Fruit fly (Drosophila melanogaster) Kc167 (cell line): ENCODE data around the gene CG32199.

Experiments
- Myc ChIP-seq: fragments of >200 bp; optimal IDR thresholded peaks from 2 replicates; lab custom pipeline; 2017; ENCODE audit warnings: missing external identifiers
- Sin3A ChIP-seq: fragments of >200 bp; optimal IDR thresholded peaks from 2 replicates; lab custom pipeline; 2018; ENCODE audit warnings: missing external identifiers
- h ChIP-seq: fragments of >200 bp; optimal IDR thresholded peaks from 3 replicates; lab custom pipeline; 2018; ENCODE audit warnings: missing external identifiers
- insv ChIP-seq: fragments of >200 bp; optimal IDR thresholded peaks from 3 replicates; lab custom pipeline; 2018; ENCODE audit warnings: missing external identifiers
- psq ChIP-seq: fragments of >200 bp; optimal IDR thresholded peaks from 2 replicates; lab custom pipeline; 2017; ENCODE audit warnings: missing external identifiers
- ttk ChIP-seq: sonication (Bioruptor generic); optimal IDR thresholded peaks from 2 replicates; lab custom pipeline; 2017; ENCODE audit warnings: missing external identifiers

CG32199 gene

DNA sequence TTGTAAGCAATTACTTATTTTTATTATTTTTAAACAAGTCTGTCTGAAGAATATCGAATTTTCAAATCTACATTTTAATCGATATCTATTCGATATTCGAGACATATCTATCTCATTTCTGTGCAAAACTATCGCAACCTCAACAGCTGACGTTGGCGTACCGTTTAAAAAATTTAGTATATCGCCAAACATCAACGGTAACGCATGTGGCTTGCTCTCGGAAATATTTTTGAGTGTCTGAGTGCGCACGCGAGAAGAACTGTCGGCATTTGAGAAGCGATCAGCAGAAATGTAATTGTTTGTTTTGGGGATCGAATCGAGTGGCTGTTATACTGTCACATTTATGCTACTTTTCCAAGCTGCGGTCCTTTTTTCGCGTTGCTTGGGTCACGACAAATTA is 14.1 kb downstream of the CG32199 start, which contains the start of gene MYPT-75D:
Gene MYPT-75D (plus strand): TSS at position 174 of the 400 bp plus-strand sequence.
- TF ChIP-seq insv (lab: Kevin White, UChicago) (no peak), psq (no peak), Sin3A (lab: Kevin White, UChicago) (no peak), h (lab: Kevin White, UChicago) (no peak), Myc (no peak), ttk (lab: Kevin White, UChicago) (no peak)

- TF ChIP-seq ttk (lab: Kevin White, UChicago) (no peak), psq (no peak), insv (lab: Kevin White, UChicago) (no peak), Sin3A (lab: Kevin White, UChicago) (no peak), Myc (no peak), h (lab: Kevin White, UChicago) (no peak)
These were observed 14.9 kb downstream of the CG32199 start for dm6 chr3L:18626451-18627079.

dm6 chr3L:18627657-18628455 is 16.2 kb downstream of the CG32199 start:
- no peak for TF ChIP-seq Myc
- no peak for TF ChIP-seq h (lab: Kevin White, UChicago)

dm6 chr3L:18628458-18628857 is 16.8 kb downstream of the CG32199 start:
- TF ChIP-seq Myc (no peak), h (lab: Kevin White, UChicago) (no peak), Sin3A (lab: Kevin White, UChicago) (no peak), ttk (lab: Kevin White, UChicago) (no peak), psq (no peak), insv (lab: Kevin White, UChicago) (no peak)

DNA sequence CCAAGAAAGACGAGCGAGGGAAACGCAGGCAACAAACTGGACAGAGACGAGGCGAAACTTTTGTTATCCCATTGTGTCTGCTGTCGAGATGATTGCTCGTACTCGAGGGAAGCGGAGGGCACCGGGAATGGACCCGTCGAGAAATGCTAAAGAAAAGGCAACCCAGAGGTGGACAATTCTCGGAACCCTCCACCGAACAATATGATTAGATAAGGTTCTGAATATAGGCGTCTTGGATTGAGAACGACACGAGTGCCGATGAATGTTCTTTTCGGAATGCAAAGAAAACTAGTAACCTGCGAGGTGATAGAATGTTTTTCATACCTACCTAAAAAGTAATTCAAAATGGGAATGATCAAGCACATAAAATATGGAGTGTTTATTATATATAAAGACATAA is 18.2 kb downstream of the CG32199 start:
- no peak for TF ChIP-seq h (lab: Kevin White, UChicago)

DNA sequence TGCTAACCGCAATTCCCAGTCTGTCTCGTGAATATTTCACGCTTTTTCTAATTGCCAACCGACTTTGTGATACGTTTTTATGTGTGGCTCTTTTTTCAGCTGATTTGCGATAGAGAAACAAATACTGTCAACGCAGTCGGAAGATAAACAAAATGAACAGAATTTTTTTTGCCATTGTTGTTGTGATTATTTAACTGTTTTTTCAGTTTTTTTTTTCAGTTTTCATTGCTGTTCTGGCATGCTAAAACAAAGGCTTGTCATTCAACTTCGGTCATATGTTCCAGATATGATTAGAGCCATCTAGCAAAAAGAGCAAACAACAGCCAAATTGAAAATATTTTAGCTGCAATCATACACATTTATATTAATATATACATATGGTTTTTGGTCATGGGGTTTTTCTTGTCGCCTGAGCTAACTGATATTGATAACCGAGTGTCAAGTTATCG is 20.5 kb downstream of the CG32199 start:
- TF ChIP-seq h (lab: Kevin White, UChicago) (no peak), Myc (no peak), ttk (lab: Kevin White, UChicago) (no peak)

dm6 chr3L:18633084-18633483 is 21.4 kb downstream of the CG32199 start:
- TF ChIP-seq Myc (no peak), insv (lab: Kevin White, UChicago) (no peak)

DNA sequence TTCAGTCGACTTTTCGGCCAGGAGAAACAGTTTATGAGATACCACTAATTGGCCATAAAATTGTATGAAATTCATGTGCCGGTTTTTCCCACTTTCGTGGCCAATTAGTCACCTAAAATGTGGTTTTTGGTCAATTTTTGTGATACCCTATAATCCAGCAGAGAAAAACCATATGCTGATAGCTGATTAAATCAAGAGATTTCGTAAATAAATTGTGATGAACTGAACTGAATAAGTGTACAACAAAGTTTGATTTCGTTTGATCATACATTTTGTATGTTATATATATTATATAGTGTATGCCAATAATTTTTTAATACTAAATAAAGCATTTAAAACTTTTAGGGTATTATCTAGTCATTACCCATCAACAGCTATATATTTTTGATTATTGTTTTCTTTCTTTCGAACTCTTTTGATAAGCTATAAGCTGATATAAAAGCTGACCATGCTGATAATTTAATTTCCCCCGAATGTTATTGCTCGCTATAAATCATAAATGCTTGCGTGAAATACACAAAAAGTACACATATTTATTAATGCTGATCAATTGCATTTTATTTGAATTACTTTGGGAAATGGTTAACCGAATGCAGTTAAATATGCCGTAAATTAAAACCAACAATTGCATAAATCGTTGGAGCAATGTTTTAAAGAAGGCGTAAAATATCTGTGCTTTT is 23.2 kb downstream of the CG32199 start:
- TF ChIP-seq psq (no peak), ttk (lab: Kevin White, UChicago) (no peak), insv (lab: Kevin White, UChicago) (no peak), h (lab: Kevin White, UChicago) (no peak), Myc (no peak), Sin3A (lab: Kevin White, UChicago) (no peak)

- TF ChIP-seq psq (no peak), ttk (lab: Kevin White, UChicago) (no peak), insv (lab: Kevin White, UChicago) (no peak), h (lab: Kevin White, UChicago) (no peak), Myc (no peak), Sin3A (lab: Kevin White, UChicago) (no peak)
These were observed 25.1 kb downstream of the CG32199 start for dm6 chr3L:18636782-18637181.

DNA sequence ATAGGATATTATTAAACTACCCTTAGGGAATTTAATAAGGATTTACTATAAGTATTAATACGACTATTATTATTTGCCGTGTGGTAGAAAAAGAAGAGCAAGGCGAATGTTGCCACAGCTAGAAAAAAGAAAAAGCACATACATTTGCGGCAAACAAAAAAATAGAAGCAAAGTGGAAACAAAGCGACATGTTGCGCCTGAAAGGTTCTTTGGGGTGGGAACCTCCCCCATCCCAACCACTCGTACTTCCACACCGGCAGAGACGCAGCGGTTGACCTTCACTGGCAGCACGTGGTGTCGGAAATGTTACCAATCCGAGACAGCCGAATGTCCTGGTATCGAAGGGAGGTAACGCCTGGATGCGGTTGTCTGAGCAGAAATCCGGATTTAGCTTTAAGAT is 25.6 kb downstream of the CG32199 start:
- no peak for TF ChIP-seq Sin3A (lab: Kevin White, UChicago)
- no peak for TF ChIP-seq Myc
- TF ChIP-seq ttk (lab: Kevin White, UChicago) = no peak
- no peak for TF ChIP-seq h (lab: Kevin White, UChicago)
- no peak for TF ChIP-seq psq
- no peak for TF ChIP-seq insv (lab: Kevin White, UChicago)

- TF ChIP-seq Sin3A (lab: Kevin White, UChicago) (no peak), ttk (lab: Kevin White, UChicago) (no peak), h (lab: Kevin White, UChicago) (no peak), insv (lab: Kevin White, UChicago) (no peak), Myc (no peak), psq (no peak)
These were observed 26.3 kb downstream of the CG32199 start for dm6 chr3L:18638043-18638442.

DNA sequence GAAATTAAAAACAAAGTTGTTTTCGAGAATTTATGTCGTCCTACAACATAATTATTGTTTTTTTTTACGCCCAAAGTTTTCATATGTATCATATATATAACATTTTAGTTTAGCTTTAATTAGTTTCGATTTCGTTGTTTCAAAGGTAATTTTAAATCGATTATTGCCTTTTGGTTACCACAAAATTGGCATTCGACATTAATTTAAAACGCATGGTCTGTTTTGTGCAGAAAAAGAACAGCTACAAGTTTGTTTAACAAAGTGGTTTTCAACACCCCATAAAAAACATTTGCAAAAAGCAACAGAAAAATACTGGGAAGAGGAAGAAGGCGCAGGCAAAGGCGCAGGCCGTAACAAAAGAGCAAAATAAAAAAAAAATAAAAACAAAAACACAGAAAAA is 26.8 kb downstream of the CG32199 start:
- TF ChIP-seq Sin3A (lab: Kevin White, UChicago) = no peak
- TF ChIP-seq ttk (lab: Kevin White, UChicago) = no peak
- no peak for TF ChIP-seq h (lab: Kevin White, UChicago)
- no peak for TF ChIP-seq psq
- TF ChIP-seq Myc = no peak
- TF ChIP-seq insv (lab: Kevin White, UChicago) = no peak
